Fruit fly (Drosophila melanogaster) whole organism, embryonic: ENCODE measurements around the gene CG8568.

Experiments used
- Asciz ChIP-seq: fragments of 200-800 bp; sonication (Bioruptor generic); optimal IDR thresholded peaks from 2 replicates; lab custom pipeline; 2017; ENCODE audit warnings: missing biosample characterization, mild to moderate bottlenecking, missing genetic modification characterization, missing genetic modification reagents
- Blimp-1 ChIP-seq: fragments of 200-800 bp; sonication (Bioruptor generic); optimal IDR thresholded peaks from 3 replicates; lab custom pipeline; 2018; ENCODE audit warnings: missing biosample characterization, missing genetic modification characterization, mild to moderate bottlenecking, moderate library complexity, missing genetic modification reagents
- CG10366 ChIP-seq: fragments of 200-800 bp; sonication (Bioruptor generic); IDR thresholded peaks from 2 replicates; pipeline ENCODE4 v1.3.6; 2022; ENCODE audit warnings: missing biosample characterization, missing genetic modification characterization
- CG10979 ChIP-seq: fragments of 200-800 bp; sonication (Bioruptor generic); optimal IDR thresholded peaks from 2 replicates; lab custom pipeline; 2018; ENCODE audit warnings: missing biosample characterization, mild to moderate bottlenecking, missing genetic modification characterization, moderate library complexity
- CG13123 ChIP-seq: fragments of 200-800 bp; sonication (Bioruptor generic); optimal IDR thresholded peaks from 2 replicates; lab custom pipeline; 2016; ENCODE audit warnings: missing biosample characterization, missing genetic modification characterization
- CG14710 ChIP-seq: fragments of 200-800 bp; sonication (Bioruptor generic); optimal IDR thresholded peaks from 3 replicates; lab custom pipeline; 2019; ENCODE audit warnings: missing biosample characterization, mild to moderate bottlenecking, missing genetic modification characterization, moderate library complexity
- CG15011 ChIP-seq: fragments of 200-800 bp; sonication (Bioruptor generic); optimal IDR thresholded peaks from 3 replicates; lab custom pipeline; 2018; ENCODE audit warnings: missing biosample characterization, mild to moderate bottlenecking, missing genetic modification characterization
- CG15479 ChIP-seq: fragments of 200-800 bp; sonication (Bioruptor generic); optimal IDR thresholded peaks from 3 replicates; lab custom pipeline; 2019; ENCODE audit warnings: missing biosample characterization, mild to moderate bottlenecking, missing genetic modification characterization, moderate library complexity
- CG1603 ChIP-seq: fragments of 200-800 bp; sonication (Bioruptor generic); optimal IDR thresholded peaks from 2 replicates; lab custom pipeline; 2019; ENCODE audit warnings: missing biosample characterization, mild to moderate bottlenecking, missing genetic modification characterization, moderate library complexity
- CG17385 ChIP-seq: fragments of 200-800 bp; sonication (Bioruptor generic); optimal IDR thresholded peaks from 3 replicates; lab custom pipeline; 2018; ENCODE audit warnings: missing biosample characterization, mild to moderate bottlenecking, missing genetic modification characterization
- CG18262 ChIP-seq: fragments of 200-800 bp; optimal IDR thresholded peaks from 3 replicates; lab custom pipeline; 2019; ENCODE audit warnings: missing biosample characterization, mild to moderate bottlenecking, missing genetic modification characterization, moderate library complexity
- CG2875 ChIP-seq: fragments of 200-800 bp; sonication (Bioruptor generic); optimal IDR thresholded peaks from 2 replicates; lab custom pipeline; 2017; ENCODE audit warnings: missing biosample characterization, mild to moderate bottlenecking, missing genetic modification characterization, missing genetic modification reagents
- CG3726 ChIP-seq: fragments of 200-800 bp; sonication (Bioruptor generic); IDR thresholded peaks from 3 replicates; pipeline ENCODE4, ENCODE4 v1.3.6; 2022; ENCODE audit warnings: missing biosample characterization, missing genetic modification characterization
- CG4424 ChIP-seq: fragments of 200-800 bp; sonication (Bioruptor generic); optimal IDR thresholded peaks from 3 replicates; lab custom pipeline; 2016; ENCODE audit warnings: missing biosample characterization, missing genetic modification characterization
- CG4617 ChIP-seq: fragments of 200-800 bp; sonication (Bioruptor generic); optimal IDR thresholded peaks from 3 replicates; lab custom pipeline; 2016; ENCODE audit warnings: missing biosample characterization, missing genetic modification characterization, borderline replicate concordance
- CG6654 ChIP-seq: fragments of 200-800 bp; sonication (Bioruptor generic); optimal IDR thresholded peaks from 2 replicates; lab custom pipeline; 2017; ENCODE audit warnings: missing biosample characterization, mild to moderate bottlenecking, missing genetic modification characterization
- CG7556 ChIP-seq: fragments of 200-800 bp; sonication (Bioruptor generic); optimal IDR thresholded peaks from 2 replicates; lab custom pipeline; 2017; ENCODE audit warnings: missing biosample characterization, mild to moderate bottlenecking, missing genetic modification characterization
- CG7839 ChIP-seq: fragments of 200-800 bp; sonication (Bioruptor generic); optimal IDR thresholded peaks from 3 replicates; lab custom pipeline; 2018; ENCODE audit warnings: missing biosample characterization, mild to moderate bottlenecking, missing genetic modification characterization, moderate library complexity
- CG9817 ChIP-seq: fragments of 200-800 bp; sonication (Bioruptor generic); optimal IDR thresholded peaks from 2 replicates; lab custom pipeline; 2018; ENCODE audit warnings: missing biosample characterization, mild to moderate bottlenecking, missing genetic modification characterization, moderate library complexity
- D ChIP-seq, 2 experiments: fragments of 200-800 bp in 1 of 2; fragments of >200 bp in 1 of 2; sonication (Bioruptor generic) in 1 of 2; optimal IDR thresholded peaks; 2 replicates in 1 of 2; 3 replicates in 1 of 2; lab custom pipeline; 2017; ENCODE audit warnings: mild to moderate bottlenecking in 1 of 2, missing biosample characterization in 1 of 2, missing genetic modification characterization in 1 of 2, missing genetic modification reagents in 1 of 2
- Deaf1 ChIP-seq: fragments of 200-800 bp; optimal IDR thresholded peaks from 3 replicates; lab custom pipeline; 2019; ENCODE audit warnings: missing biosample characterization, mild to moderate bottlenecking, missing genetic modification characterization, moderate library complexity
- HLH3B ChIP-seq: fragments of 200-800 bp; sonication (Bioruptor generic); IDR thresholded peaks from 2 replicates; pipeline ENCODE4 v1.3.6; 2022; ENCODE audit warnings: missing biosample characterization, missing genetic modification characterization
- HLHmδ ChIP-seq: fragments of 200-800 bp; sonication (Bioruptor generic); optimal IDR thresholded peaks from 2 replicates; lab custom pipeline; 2018; ENCODE audit warnings: missing biosample characterization, mild to moderate bottlenecking, missing genetic modification characterization, moderate library complexity
- HmgD ChIP-seq: fragments of 200-800 bp; sonication (Bioruptor generic); optimal IDR thresholded peaks from 3 replicates; lab custom pipeline; 2016; ENCODE audit warnings: missing biosample characterization, missing genetic modification characterization
- Hmx ChIP-seq: fragments of 200-800 bp; sonication (Bioruptor generic); optimal IDR thresholded peaks from 2 replicates; lab custom pipeline; 2016; ENCODE audit warnings: missing biosample characterization, missing genetic modification characterization
- Ssrp ChIP-seq: fragments of 200-800 bp; sonication (Bioruptor generic); optimal IDR thresholded peaks from 2 replicates; lab custom pipeline; 2018; ENCODE audit warnings: missing biosample characterization, mild to moderate bottlenecking, missing genetic modification characterization, moderate library complexity
- Usf ChIP-seq: fragments of 200-800 bp; sonication (Bioruptor generic); optimal IDR thresholded peaks from 2 replicates; lab custom pipeline; 2017; ENCODE audit warnings: missing genotype, missing biosample characterization, missing genetic modification characterization
- Xrp1 ChIP-seq: fragments of 200-800 bp; sonication (Bioruptor generic); IDR thresholded peaks from 2 replicates; pipeline ENCODE4 v1.3.6; 2022; ENCODE audit warnings: missing biosample characterization, missing genetic modification characterization
- bab2 ChIP-seq: fragments of 200-800 bp; sonication (Bioruptor generic); optimal IDR thresholded peaks from 2 replicates; lab custom pipeline; 2016; ENCODE audit warnings: missing biosample characterization, missing genetic modification characterization
- bcd ChIP-seq: fragments of 200-800 bp; sonication (Bioruptor generic); optimal IDR thresholded peaks from 2 replicates; lab custom pipeline; 2017; ENCODE audit warnings: missing biosample characterization, mild to moderate bottlenecking, missing genetic modification characterization
- da ChIP-seq: fragments of 200-800 bp; sonication (Bioruptor generic); optimal IDR thresholded peaks from 2 replicates; lab custom pipeline; 2016; ENCODE audit warnings: missing biosample characterization, missing genetic modification characterization
- disco-r ChIP-seq: fragments of 200-800 bp; sonication (Bioruptor generic); optimal IDR thresholded peaks from 2 replicates; lab custom pipeline; 2016; ENCODE audit warnings: missing biosample characterization, missing genetic modification characterization
- esg ChIP-seq: fragments of 200-800 bp; sonication (Bioruptor generic); conservative IDR thresholded peaks from 2 replicates; pipeline ENCODE4 v1.3.6; 2022; ENCODE audit warnings: missing biosample characterization, missing genetic modification characterization
- eve ChIP-seq, 2 experiments: fragments of >200 bp; optimal IDR thresholded peaks; 2 replicates each; lab custom pipeline; 2017; ENCODE audit warnings: missing biosample characterization in 2 of 2, missing genetic modification characterization in 2 of 2
- eyg ChIP-seq: fragments of 200-800 bp; sonication (Bioruptor generic); optimal IDR thresholded peaks from 3 replicates; lab custom pipeline; 2016; ENCODE audit warnings: missing biosample characterization, missing genetic modification characterization
- gfzf ChIP-seq: fragments of 200-800 bp; sonication (Bioruptor generic); optimal IDR thresholded peaks from 2 replicates; lab custom pipeline; 2016; ENCODE audit warnings: missing biosample characterization, mild to moderate bottlenecking, missing genetic modification characterization, moderate library complexity
- grau ChIP-seq: fragments of 200-800 bp; optimal IDR thresholded peaks from 3 replicates; lab custom pipeline; 2019; ENCODE audit warnings: missing biosample characterization, mild to moderate bottlenecking, missing genetic modification characterization, moderate library complexity
- inv ChIP-seq: fragments of 200-800 bp; sonication (Bioruptor generic); IDR thresholded peaks from 2 replicates; pipeline ENCODE4 v1.3.6; 2022; ENCODE audit warnings: missing biosample characterization, missing genetic modification characterization; ENCODE audit not compliant: partially characterized antibody
- jigr1 ChIP-seq: fragments of 200-800 bp; sonication (Bioruptor generic); IDR thresholded peaks from 3 replicates; pipeline ENCODE4 v1.3.6; 2022; ENCODE audit warnings: missing biosample characterization, missing genetic modification characterization
- lmd ChIP-seq: fragments of 200-800 bp; sonication (Bioruptor generic); IDR thresholded peaks from 2 replicates; pipeline ENCODE4 v1.3.6; 2022; ENCODE audit warnings: missing biosample characterization, missing genetic modification characterization
- phol ChIP-seq: fragments of 200-800 bp; sonication (Bioruptor generic); optimal IDR thresholded peaks from 3 replicates; lab custom pipeline; 2018; ENCODE audit warnings: missing biosample characterization, mild to moderate bottlenecking, missing genetic modification characterization, moderate library complexity
- prd ChIP-seq, 3 experiments: fragments of >200 bp in 2 of 3; fragments of 200-800 bp in 1 of 3; sonication (Bioruptor generic) in 1 of 3; optimal IDR thresholded peaks in 2 of 3; IDR thresholded peaks in 1 of 3; 2 replicates in 2 of 3; 3 replicates in 1 of 3; pipeline versions ENCODE4 v1.3.6 to Lab custom; 2017 to 2022; ENCODE audit warnings: missing biosample characterization in 1 of 3, missing genetic modification characterization in 1 of 3
- ranshi ChIP-seq: fragments of 200-800 bp; sonication (Bioruptor generic); IDR thresholded peaks from 2 replicates; pipeline ENCODE4 v1.3.6; 2022; ENCODE audit warnings: missing biosample characterization, missing genetic modification characterization
- seq ChIP-seq: fragments of 200-800 bp; sonication (Bioruptor generic); IDR thresholded peaks from 2 replicates; pipeline ENCODE4 v1.3.6; 2022; ENCODE audit warnings: missing biosample characterization, missing genetic modification characterization
- so ChIP-seq: fragments of 200-800 bp; sonication (Bioruptor generic); IDR thresholded peaks from 3 replicates; pipeline ENCODE4 v1.3.6; 2022; ENCODE audit warnings: missing biosample characterization, missing genetic modification characterization
- unc-4 ChIP-seq: fragments of 200-800 bp; sonication (Bioruptor generic); IDR thresholded peaks from 2 replicates; pipeline ENCODE4 v1.3.6; 2022; ENCODE audit warnings: missing biosample characterization, missing genetic modification characterization; ENCODE audit not compliant: partially characterized antibody
- usp ChIP-seq: fragments of >200 bp; optimal IDR thresholded peaks from 2 replicates; lab custom pipeline; 2017; ENCODE audit warnings: missing biosample characterization, missing genetic modification characterization
- zf30C ChIP-seq: fragments of 200-800 bp; sonication (Bioruptor generic); optimal IDR thresholded peaks from 3 replicates; lab custom pipeline; 2018; ENCODE audit warnings: missing biosample characterization, mild to moderate bottlenecking, missing genetic modification characterization

CG8568 gene

dm6 chrX:17482808-17483207, 30.5 kb upstream of the CG8568 start (continued):
- TF ChIP-seq HmgD (GFP tag; lab: Kevin White, UChicago), result no peak
- TF ChIP-seq so (GFP tag; lab: Robert Waterston, UW), result peak; percentile 15; the same call in 1 of the 3 replicates
- no peak for TF ChIP-seq usp (GFP tag; lab: Kevin White, UChicago)
- TF ChIP-seq D (optimal IDR thresholded peaks at IDR 0.05; lab: Kevin White, UChicago), result no peak
- TF ChIP-seq D (GFP tag; optimal IDR thresholded peaks at IDR 0.05; lab: Kevin White, UChicago), result peak; percentile 22
- peak; percentile 7 for TF ChIP-seq CG17385 (GFP tag; lab: Kevin White, UChicago)
- no peak for TF ChIP-seq Hmx
- no peak for TF ChIP-seq Usf (GFP tag; lab: Kevin White, UChicago)
- TF ChIP-seq HLH3B (GFP tag; lab: Robert Waterston, UW), result peak; percentile 43; the same call in 1 of the 2 replicates
- TF ChIP-seq seq, result peak; percentile 38; the same call in 1 of the 2 replicates
- peak; percentile 35 for TF ChIP-seq CG4424 (GFP tag; lab: Kevin White, UChicago)
- no peak for TF ChIP-seq ranshi
- no peak for TF ChIP-seq da (GFP tag; lab: Kevin White, UChicago)
- no peak for TF ChIP-seq CG13123 (GFP tag; lab: Kevin White, UChicago)
- TF ChIP-seq CG3726 (GFP tag; lab: Robert Waterston, UW), result no peak
- TF ChIP-seq eve (GFP tag; optimal IDR thresholded peaks at IDR 0.05; lab: Kevin White, UChicago), result peak in 1 of 2 experiments; percentile 57
- no peak for TF ChIP-seq prd (optimal IDR thresholded peaks at IDR 0.05; lab: Kevin White, UChicago)
- TF ChIP-seq prd (GFP tag; IDR thresholded peaks at IDR 0.05; lab: Robert Waterston, UW), result peak; percentile 29; the same call in 1 of the 3 replicates
- TF ChIP-seq inv (GFP tag; lab: Robert Waterston, UW), result no peak
- TF ChIP-seq gfzf (GFP tag; lab: Kevin White, UChicago), result no peak
- TF ChIP-seq zf30C (GFP tag; lab: Kevin White, UChicago), result no peak
- TF ChIP-seq CG18262 (tag; lab: Kevin White, UChicago), result peak; percentile 20
- no peak for TF ChIP-seq jigr1
- TF ChIP-seq lmd (GFP tag; lab: Robert Waterston, UW), result peak; percentile 30; the same call in 1 of the 2 replicates
- TF ChIP-seq disco-r (GFP tag; lab: Kevin White, UChicago), result no peak
- TF ChIP-seq Xrp1 (GFP tag; lab: Robert Waterston, UW), result peak; percentile 36; the same call in 1 of the 2 replicates
- peak; percentile 35 for TF ChIP-seq CG1603 (tag; lab: Kevin White, UChicago)
- peak; percentile 27; the same call in 1 of the 2 replicates for TF ChIP-seq CG10366 (GFP tag; lab: Robert Waterston, UW)
- TF ChIP-seq CG15011 (GFP tag; lab: Kevin White, UChicago), result no peak

dm6 chrX:17481659-17482266, 29.4 kb upstream of the CG8568 start:
- TF ChIP-seq CG15479 (GFP tag; lab: Kevin White, UChicago) (no peak), eyg (GFP tag; lab: Kevin White, UChicago) (no peak), phol (tag; lab: Kevin White, UChicago) (peak; percentile 37), CG7556 (peak; percentile 12), CG2875 (GFP tag; lab: Kevin White, UChicago) (peak; percentile 26), CG14710 (tag; lab: Kevin White, UChicago) (peak; percentile 18), bab2 (no peak), eve (GFP tag; optimal IDR thresholded peaks at IDR 0.05; lab: Kevin White, UChicago) (peak in 1 of 2 experiments; percentile 52), grau (tag; lab: Kevin White, UChicago) (peak; percentile 78), HLHmδ (GFP tag; lab: Kevin White, UChicago) (peak; percentile 36), CG7839 (tag; lab: Kevin White, UChicago) (peak; percentile 4), CG10979 (tag; lab: Kevin White, UChicago) (peak; percentile 17), CG9817 (tag; lab: Kevin White, UChicago) (no peak), CG4617 (no peak), esg (GFP tag; lab: Robert Waterston, UW) (no peak), unc-4 (GFP tag; lab: Robert Waterston, UW) (no peak), CG6654 (GFP tag; lab: Kevin White, UChicago) (no peak), Asciz (GFP tag; lab: Kevin White, UChicago) (peak; percentile 13), Blimp-1 (peak; percentile 68), bcd (GFP tag; lab: Kevin White, UChicago) (no peak), Ssrp (tag; lab: Kevin White, UChicago) (peak; percentile 47), Deaf1 (tag; lab: Kevin White, UChicago) (no peak)
